Worm (Caenorhabditis elegans) whole organism, dauer: ENCODE results near the gene lido-12.

Experiments used
- unc-62 ChIP-seq: sonication (generic microtip); optimal IDR thresholded peaks from 2 replicates; lab custom pipeline; 2017; ENCODE audit warnings: missing biosample characterization, missing genetic modification reagents, missing genetic modification characterization

lido-12 gene

DNA sequence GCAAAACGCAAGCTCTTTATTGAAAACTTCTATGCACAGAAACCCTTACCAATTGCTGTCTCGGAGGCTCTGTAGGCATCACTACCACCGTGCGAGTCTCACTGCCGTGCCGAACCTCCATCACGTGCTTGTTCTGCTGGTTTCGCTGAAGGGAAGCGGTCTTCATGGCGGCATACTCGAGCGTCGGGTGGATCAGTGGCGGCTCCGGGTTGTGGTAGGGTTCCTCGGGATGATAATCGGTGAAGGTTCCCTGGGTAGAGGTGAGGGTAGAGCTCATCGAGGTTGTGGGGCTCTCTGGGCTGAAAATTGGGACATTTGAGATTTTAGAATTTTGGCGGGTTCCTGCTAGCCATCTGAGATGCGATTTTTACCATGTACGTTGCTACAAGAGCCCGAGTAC, 47.2 kb downstream of the lido-12 start:
- no peak for TF ChIP-seq unc-62 (GFP tag; lab: Kevin White, UChicago)

DNA sequence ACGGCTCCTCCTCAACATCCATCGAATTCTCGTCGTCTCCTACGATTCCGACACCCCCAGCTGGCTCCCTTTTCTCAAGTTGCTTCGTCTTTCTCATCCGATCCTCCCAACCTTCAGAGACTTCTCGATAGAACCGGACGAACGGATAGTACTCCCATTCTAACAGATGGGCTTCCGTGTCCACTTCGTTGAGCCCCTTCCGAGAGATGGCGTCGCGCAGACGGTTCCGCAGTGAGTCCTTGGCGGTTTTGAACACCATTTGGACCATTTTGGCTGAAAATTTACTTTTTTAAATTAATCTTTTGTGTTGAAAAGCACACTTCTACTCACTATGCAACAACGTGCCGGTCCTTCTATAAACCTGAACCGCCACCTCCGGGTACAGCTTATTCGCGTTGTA, 48.1 kb downstream of the lido-12 start:
- no peak for TF ChIP-seq unc-62 (GFP tag; lab: Kevin White, UChicago)

ce11 chrII:3054221-3054620, 48.6 kb downstream of the lido-12 start, which contains the start of gene lido-13:
Gene lido-13 (minus strand): TSS chrII:3054321.
- TF ChIP-seq unc-62 (GFP tag; lab: Kevin White, UChicago): no peak

DNA sequence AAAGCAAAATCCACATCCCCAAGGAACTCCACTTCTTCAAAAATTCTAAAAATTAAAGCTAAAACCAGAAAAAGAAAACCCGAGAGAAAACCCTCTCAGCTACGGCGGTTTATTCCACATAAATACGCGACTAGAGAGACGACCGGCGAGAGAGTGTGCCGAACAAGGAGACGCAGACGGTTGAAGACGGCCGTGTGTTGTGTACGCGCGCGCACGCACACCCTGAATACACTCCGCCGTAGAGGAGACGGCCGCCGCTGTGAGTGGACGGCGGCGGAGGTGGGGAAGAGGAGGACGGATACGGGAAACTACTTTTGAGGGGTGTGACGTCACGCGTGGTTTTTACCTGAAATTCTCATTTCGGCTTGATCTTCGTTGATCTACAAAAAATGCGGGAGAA, 49.0 kb downstream of the lido-12 start:
- TF ChIP-seq unc-62 (GFP tag; lab: Kevin White, UChicago): no peak

- no peak for TF ChIP-seq unc-62 (GFP tag; lab: Kevin White, UChicago)
Observed at ce11 chrII:3055531-3055930, 49.9 kb downstream of the lido-12 start.

- TF ChIP-seq unc-62 (GFP tag; lab: Kevin White, UChicago): no peak
Observed at ce11 chrII:3056266-3056872, 50.8 kb downstream of the lido-12 start, which contains the start of gene lin-8. Gene lin-8 (plus strand): TSS chrII:3056822.
